Fruit fly (Drosophila melanogaster) whole organism, adult: Measurements from ENCODE around the gene CCT2.

Experiments used
- CG12768 ChIP-seq: fragments of 200-800 bp; sonication (Bioruptor generic); optimal IDR thresholded peaks from 2 replicates; lab custom pipeline; 2017; ENCODE audit warnings: missing biosample characterization, missing genetic modification characterization, mild to moderate bottlenecking, moderate library complexity, missing genetic modification reagents
- CG1620 ChIP-seq: fragments of 200-800 bp; sonication (Bioruptor generic); optimal IDR thresholded peaks from 2 replicates; lab custom pipeline; 2016; ENCODE audit warnings: missing biosample characterization, missing genetic modification characterization

- no peak for TF ChIP-seq CG12768 (GFP tag; lab: Kevin White, UChicago)
- TF ChIP-seq CG1620 (GFP tag; lab: Kevin White, UChicago) = no peak
These were observed 38.6 kb downstream of the CCT2 start for dm6 chrX:9128012-9128280.
